Fruit fly (Drosophila melanogaster) whole organism, embryonic: ENCODE results near the gene CG17249.

Experiments
- Atf3 ChIP-seq: fragments of 200-800 bp; sonication (Bioruptor generic); optimal IDR thresholded peaks from 3 replicates; lab custom pipeline; 2016; ENCODE audit warnings: missing biosample characterization, missing genetic modification characterization
- CG10274 ChIP-seq: fragments of 200-800 bp; sonication (Bioruptor generic); optimal IDR thresholded peaks from 3 replicates; lab custom pipeline; 2017; ENCODE audit warnings: missing biosample characterization, mild to moderate bottlenecking, missing genetic modification characterization
- CG10654 ChIP-seq: fragments of 200-800 bp; sonication (Bioruptor generic); optimal IDR thresholded peaks from 2 replicates; lab custom pipeline; 2016; ENCODE audit warnings: missing biosample characterization, missing genetic modification characterization
- CG12769 ChIP-seq: fragments of 200-800 bp; sonication (Bioruptor generic); optimal IDR thresholded peaks from 2 replicates; lab custom pipeline; 2019; ENCODE audit warnings: missing biosample characterization, mild to moderate bottlenecking, missing genetic modification characterization, moderate library complexity
- CG13287 ChIP-seq: fragments of 200-800 bp; sonication (Bioruptor generic); IDR thresholded peaks from 2 replicates; pipeline ENCODE4 v1.3.6; 2022; ENCODE audit warnings: missing biosample characterization, missing genetic modification characterization; ENCODE audit not compliant: partially characterized antibody
- CG13424 ChIP-seq: fragments of 200-800 bp; sonication (Bioruptor generic); optimal IDR thresholded peaks from 2 replicates; lab custom pipeline; 2019; ENCODE audit warnings: missing biosample characterization, mild to moderate bottlenecking, missing genetic modification characterization, moderate library complexity
- CG16779 ChIP-seq: fragments of 200-800 bp; sonication (Bioruptor generic); IDR thresholded peaks from 2 replicates; pipeline ENCODE4 v1.3.6; 2022; ENCODE audit warnings: missing biosample characterization, missing genetic modification characterization
- CG17361 ChIP-seq: fragments of 200-800 bp; sonication (Bioruptor generic); IDR thresholded peaks from 3 replicates; pipeline ENCODE4 v1.3.6; 2022; ENCODE audit warnings: missing biosample characterization, missing genetic modification characterization
- CG18476 ChIP-seq: fragments of 200-800 bp; sonication (Bioruptor generic); optimal IDR thresholded peaks from 2 replicates; lab custom pipeline; 2016; ENCODE audit warnings: missing biosample characterization, mild to moderate bottlenecking, missing genetic modification characterization
- CG2116 ChIP-seq: fragments of 200-800 bp; sonication (Bioruptor generic); optimal IDR thresholded peaks from 3 replicates; lab custom pipeline; 2018; ENCODE audit warnings: missing biosample characterization, mild to moderate bottlenecking, missing genetic modification characterization
- CG31224 ChIP-seq: fragments of 200-800 bp; sonication (Bioruptor generic); IDR thresholded peaks from 2 replicates; pipeline ENCODE4 v1.3.6; 2022; ENCODE audit warnings: missing biosample characterization, missing genetic modification characterization
- CG32772 ChIP-seq: fragments of 200-800 bp; sonication (Bioruptor generic); IDR thresholded peaks from 2 replicates; pipeline ENCODE4 v1.3.6; 2022; ENCODE audit warnings: missing biosample characterization, missing genetic modification characterization
- CG3847 ChIP-seq: fragments of 200-800 bp; sonication (Bioruptor generic); IDR thresholded peaks from 2 replicates; pipeline ENCODE4 v1.3.6; 2022; ENCODE audit warnings: missing biosample characterization, missing genetic modification characterization
- CG4617 ChIP-seq: fragments of 200-800 bp; sonication (Bioruptor generic); optimal IDR thresholded peaks from 3 replicates; lab custom pipeline; 2016; ENCODE audit warnings: missing biosample characterization, missing genetic modification characterization, borderline replicate concordance
- CG7556 ChIP-seq: fragments of 200-800 bp; sonication (Bioruptor generic); optimal IDR thresholded peaks from 2 replicates; lab custom pipeline; 2017; ENCODE audit warnings: missing biosample characterization, mild to moderate bottlenecking, missing genetic modification characterization
- CG8281 ChIP-seq: fragments of 200-800 bp; sonication (Bioruptor generic); optimal IDR thresholded peaks from 2 replicates; lab custom pipeline; 2018; ENCODE audit warnings: missing biosample characterization, mild to moderate bottlenecking, missing genetic modification characterization, moderate library complexity
- CG8359 ChIP-seq: fragments of 200-800 bp; sonication (Bioruptor generic); optimal IDR thresholded peaks from 2 replicates; lab custom pipeline; 2017; ENCODE audit warnings: missing biosample characterization, mild to moderate bottlenecking, missing genetic modification characterization, borderline replicate concordance
- CG8388 ChIP-seq: fragments of 200-800 bp; sonication (Bioruptor generic); optimal IDR thresholded peaks from 2 replicates; lab custom pipeline; 2019; ENCODE audit warnings: missing biosample characterization, mild to moderate bottlenecking, missing genetic modification characterization, moderate library complexity
- CG8944 ChIP-seq: fragments of 200-800 bp; sonication (Bioruptor generic); optimal IDR thresholded peaks from 3 replicates; lab custom pipeline; 2016; ENCODE audit warnings: missing biosample characterization, missing genetic modification characterization
- CG9609 ChIP-seq: fragments of 200-800 bp; sonication (Bioruptor generic); optimal IDR thresholded peaks from 3 replicates; lab custom pipeline; 2016; ENCODE audit warnings: missing biosample characterization, missing genetic modification characterization
- CG9876 ChIP-seq: fragments of 200-800 bp; sonication (Bioruptor generic); optimal IDR thresholded peaks from 2 replicates; lab custom pipeline; 2016; ENCODE audit warnings: missing biosample characterization, missing genetic modification characterization
- CrebB ChIP-seq: fragments of 200-800 bp; sonication (Bioruptor generic); optimal IDR thresholded peaks from 3 replicates; lab custom pipeline; 2018; ENCODE audit warnings: missing biosample characterization, mild to moderate bottlenecking, missing genetic modification characterization
- Doc2 ChIP-seq: fragments of 200-800 bp; sonication (Bioruptor generic); IDR thresholded peaks from 2 replicates; pipeline ENCODE4 v1.3.6; 2022; ENCODE audit warnings: missing biosample characterization, missing genetic modification characterization
- Elba2 ChIP-seq: fragments of 200-800 bp; sonication (Bioruptor generic); optimal IDR thresholded peaks from 3 replicates; lab custom pipeline; 2016; ENCODE audit warnings: missing biosample characterization, missing genetic modification characterization
- Ets65A ChIP-seq: fragments of 200-800 bp; sonication (Bioruptor generic); peaks from one replicate; lab custom pipeline; 2016; ENCODE audit warnings: missing biosample characterization, missing genetic modification characterization
- Ets97D ChIP-seq: fragments of 200-800 bp; sonication (Bioruptor generic); optimal IDR thresholded peaks from 3 replicates; lab custom pipeline; 2016; ENCODE audit warnings: missing biosample characterization, missing genetic modification characterization
- Fer2 ChIP-seq: fragments of 200-800 bp; sonication (Bioruptor generic); optimal IDR thresholded peaks from 2 replicates; lab custom pipeline; 2018; ENCODE audit warnings: missing biosample characterization, mild to moderate bottlenecking, missing genetic modification characterization, moderate library complexity
- Lhr ChIP-seq: fragments of 200-800 bp; sonication (Bioruptor generic); optimal IDR thresholded peaks from 3 replicates; lab custom pipeline; 2017; ENCODE audit warnings: mild to moderate bottlenecking, missing biosample characterization, missing genetic modification reagents, missing genetic modification characterization
- Lpt ChIP-seq: fragments of >200 bp; optimal IDR thresholded peaks from 2 replicates; lab custom pipeline; 2018; ENCODE audit warnings: missing biosample characterization, missing genetic modification characterization
- Max ChIP-seq: fragments of 200-800 bp; sonication (Bioruptor generic); optimal IDR thresholded peaks from 2 replicates; lab custom pipeline; 2016; ENCODE audit warnings: missing biosample characterization, mild to moderate bottlenecking, missing genetic modification characterization
- NC2α ChIP-seq: fragments of 200-800 bp; sonication (Bioruptor generic); optimal IDR thresholded peaks from 2 replicates; lab custom pipeline; 2016; ENCODE audit warnings: missing biosample characterization, missing genetic modification characterization
- Opbp ChIP-seq: fragments of 200-800 bp; sonication (Bioruptor generic); IDR thresholded peaks from 3 replicates; pipeline ENCODE4 v1.3.6; 2022; ENCODE audit warnings: missing biosample characterization, missing genetic modification characterization; ENCODE audit not compliant: partially characterized antibody
- Poxn ChIP-seq: fragments of 200-800 bp; sonication (Bioruptor generic); IDR thresholded peaks from 2 replicates; pipeline ENCODE4 v1.3.6; 2022; ENCODE audit warnings: missing biosample characterization, missing genetic modification characterization
- Spps ChIP-seq: fragments of 200-800 bp; sonication (Bioruptor generic); optimal IDR thresholded peaks from 2 replicates; lab custom pipeline; 2018; ENCODE audit warnings: missing biosample characterization, mild to moderate bottlenecking, missing genetic modification characterization
- YL-1 ChIP-seq: fragments of 200-800 bp; sonication (Bioruptor generic); optimal IDR thresholded peaks from 3 replicates; lab custom pipeline; 2017; ENCODE audit warnings: missing biosample characterization, mild to moderate bottlenecking, missing genetic modification characterization
- amos ChIP-seq: fragments of 200-800 bp; sonication (Bioruptor generic); IDR thresholded peaks from 2 replicates; pipeline ENCODE4 v1.3.6; 2022; ENCODE audit warnings: missing biosample characterization, missing genetic modification characterization; ENCODE audit not compliant: partially characterized antibody
- bab2 ChIP-seq: fragments of 200-800 bp; sonication (Bioruptor generic); optimal IDR thresholded peaks from 2 replicates; lab custom pipeline; 2016; ENCODE audit warnings: missing biosample characterization, missing genetic modification characterization
- bigmax ChIP-seq: fragments of 200-800 bp; sonication (Bioruptor generic); optimal IDR thresholded peaks from 2 replicates; lab custom pipeline; 2018; ENCODE audit warnings: missing biosample characterization, mild to moderate bottlenecking, missing genetic modification characterization
- cwo ChIP-seq: fragments of 200-800 bp; sonication (Bioruptor generic); optimal IDR thresholded peaks from 3 replicates; lab custom pipeline; 2017; ENCODE audit warnings: missing biosample characterization, missing genetic modification characterization, mild to moderate bottlenecking, moderate library complexity, missing genetic modification reagents
- emc ChIP-seq: fragments of 200-800 bp; sonication (Bioruptor generic); optimal IDR thresholded peaks from 2 replicates; lab custom pipeline; 2016; ENCODE audit warnings: missing biosample characterization, missing genetic modification characterization
- kay ChIP-seq: fragments of 200-800 bp; sonication (Bioruptor generic); optimal IDR thresholded peaks from 2 replicates; lab custom pipeline; 2016; ENCODE audit warnings: missing biosample characterization, missing genetic modification characterization
- ken ChIP-seq: fragments of 200-800 bp; sonication (Bioruptor generic); IDR thresholded peaks from 3 replicates; pipeline ENCODE4 v1.3.6; 2022; ENCODE audit warnings: missing biosample characterization, missing genetic modification characterization
- klu ChIP-seq: fragments of 200-800 bp; sonication (Bioruptor generic); IDR thresholded peaks from 2 replicates; pipeline ENCODE4 v1.3.6; 2022; ENCODE audit warnings: missing biosample characterization, missing genetic modification characterization
- nom ChIP-seq: fragments of 200-800 bp; sonication (Bioruptor generic); optimal IDR thresholded peaks from 2 replicates; lab custom pipeline; 2017; ENCODE audit warnings: missing biosample characterization, missing genetic modification characterization, mild to moderate bottlenecking, moderate library complexity, missing genetic modification reagents
- phol ChIP-seq: fragments of 200-800 bp; sonication (Bioruptor generic); optimal IDR thresholded peaks from 3 replicates; lab custom pipeline; 2018; ENCODE audit warnings: missing biosample characterization, mild to moderate bottlenecking, missing genetic modification characterization, moderate library complexity
- pros ChIP-seq: fragments of 200-800 bp; sonication (Bioruptor generic); optimal IDR thresholded peaks from 3 replicates; lab custom pipeline; 2019; ENCODE audit warnings: missing biosample characterization, mild to moderate bottlenecking, missing genetic modification characterization, moderate library complexity
- repo ChIP-seq: fragments of 200-800 bp; sonication (Bioruptor generic); optimal IDR thresholded peaks from 2 replicates; lab custom pipeline; 2016; ENCODE audit warnings: missing biosample characterization, missing genetic modification characterization
- sisA ChIP-seq: fragments of 200-800 bp; sonication (Bioruptor generic); IDR thresholded peaks from 2 replicates; pipeline ENCODE4 v1.3.6; 2022; ENCODE audit warnings: missing biosample characterization, missing genetic modification characterization
- slbo ChIP-seq: fragments of 200-800 bp; sonication (Bioruptor generic); IDR thresholded peaks from 2 replicates; pipeline ENCODE4 v1.3.6; 2022; ENCODE audit warnings: missing biosample characterization, missing genetic modification characterization
- tll ChIP-seq, 2 experiments: fragments of 200-800 bp in 1 of 2; fragments of >200 bp in 1 of 2; sonication (Bioruptor generic) in 1 of 2; optimal IDR thresholded peaks; 2 replicates each; lab custom pipeline; 2017 to 2019; ENCODE audit warnings: missing biosample characterization in 2 of 2, missing genetic modification characterization in 2 of 2, mild to moderate bottlenecking in 1 of 2, moderate library complexity in 1 of 2
- unc-4 ChIP-seq: fragments of 200-800 bp; sonication (Bioruptor generic); IDR thresholded peaks from 2 replicates; pipeline ENCODE4 v1.3.6; 2022; ENCODE audit warnings: missing biosample characterization, missing genetic modification characterization; ENCODE audit not compliant: partially characterized antibody

The CG17249 gene

dm6 chr3L:1664876-1665275 is 17.6 kb upstream of the CG17249 start, which contains the start of the genes Srrm234 and CG7974 (continued):
- TF ChIP-seq unc-4 (GFP tag; lab: Robert Waterston, UW) (0 out of 2 replicates have a peak, but pooled peaks have one; percentile 19), amos (GFP tag; lab: Robert Waterston, UW) (peak; percentile 38; the same call in 1 of the 2 replicates), CG18476 (no peak), Atf3 (GFP tag; lab: Kevin White, UChicago) (no peak), CG17361 (no peak), CrebB (tag; lab: Kevin White, UChicago) (no peak), slbo (no peak), CG10274 (GFP tag; lab: Kevin White, UChicago) (no peak), CG8388 (no peak), nom (no peak), CG9609 (GFP tag; lab: Kevin White, UChicago) (no peak), Opbp (GFP tag; lab: Robert Waterston, UW) (peak; percentile 51; the same call in 1 of the 3 replicates), Spps (tag; lab: Kevin White, UChicago) (no peak), Lhr (GFP tag; lab: Kevin White, UChicago) (peak; percentile 5), Elba2 (GFP tag; lab: Kevin White, UChicago) (peak; percentile 94), Max (GFP tag; lab: Kevin White, UChicago) (peak; percentile 3), klu (GFP tag; lab: Robert Waterston, UW) (no peak), CG2116 (GFP tag; lab: Kevin White, UChicago) (peak; percentile 18), CG8359 (no peak), Fer2 (no peak), kay (GFP tag; lab: Kevin White, UChicago) (no peak), Poxn (no peak), CG16779 (GFP tag; lab: Robert Waterston, UW) (no peak), bigmax (peak; percentile 46), tll (GFP tag; optimal IDR thresholded peaks at IDR 0.05; lab: Kevin White, UChicago) (no peak), CG7556 (GFP tag; lab: Kevin White, UChicago) (no peak), CG13424 (tag; lab: Kevin White, UChicago) (no peak), sisA (GFP tag; lab: Robert Waterston, UW) (no peak), emc (no peak), phol (tag; lab: Kevin White, UChicago) (peak; percentile 53), CG8281 (tag; lab: Kevin White, UChicago) (no peak), bab2 (no peak), cwo (no peak), repo (GFP tag; lab: Kevin White, UChicago) (no peak), CG10654 (GFP tag; lab: Kevin White, UChicago) (no peak), pros (GFP tag; lab: Kevin White, UChicago) (no peak), CG4617 (GFP tag; lab: Kevin White, UChicago) (peak; percentile 78), Doc2 (no peak), NC2α (GFP tag; lab: Kevin White, UChicago) (no peak), Ets97D (GFP tag; lab: Kevin White, UChicago) (peak; percentile 58), CG9876 (GFP tag; lab: Kevin White, UChicago) (no peak), CG31224 (GFP tag; lab: Robert Waterston, UW) (no peak), CG12769 (tag; lab: Kevin White, UChicago) (no peak), CG3847 (GFP tag; lab: Robert Waterston, UW) (0 out of 2 replicates have a peak, but pooled peaks have one; percentile 22), ken (GFP tag; lab: Robert Waterston, UW) (no peak), CG13287 (peak; percentile 69), YL-1 (GFP tag; lab: Kevin White, UChicago) (peak; percentile 66), CG32772 (no peak), Lpt (GFP tag; lab: Kevin White, UChicago) (no peak), CG8944 (GFP tag; lab: Kevin White, UChicago) (no peak), Ets65A (GFP tag; lab: Kevin White, UChicago) (no peak)
